Fruit fly (Drosophila melanogaster) whole organism, embryonic: Measurements from ENCODE around the gene CG15536.

Experiments
- CG11247 ChIP-seq: fragments of 200-800 bp; sonication (Bioruptor generic); IDR thresholded peaks from 2 replicates; pipeline ENCODE4 v1.3.6; 2022; ENCODE audit warnings: missing biosample characterization, missing genetic modification characterization
- CG13287 ChIP-seq: fragments of 200-800 bp; sonication (Bioruptor generic); IDR thresholded peaks from 2 replicates; pipeline ENCODE4 v1.3.6; 2022; ENCODE audit warnings: missing biosample characterization, missing genetic modification characterization; ENCODE audit not compliant: partially characterized antibody
- CG14014 ChIP-seq: fragments of 200-800 bp; sonication (Bioruptor generic); IDR thresholded peaks from 2 replicates; pipeline ENCODE4 v1.3.6; 2022; ENCODE audit warnings: missing biosample characterization, missing genetic modification characterization
- CG14860 ChIP-seq: fragments of 200-800 bp; sonication (Bioruptor generic); IDR thresholded peaks from 3 replicates; pipeline ENCODE4 v1.3.6; 2022; ENCODE audit warnings: missing biosample characterization, missing genetic modification characterization; ENCODE audit not compliant: partially characterized antibody
- CG17829 ChIP-seq: fragments of 200-800 bp; optimal IDR thresholded peaks from 2 replicates; lab custom pipeline; 2019; ENCODE audit warnings: missing biosample characterization, mild to moderate bottlenecking, missing genetic modification characterization, moderate library complexity
- CG30403 ChIP-seq: fragments of 200-800 bp; sonication (Bioruptor generic); optimal IDR thresholded peaks from 3 replicates; lab custom pipeline; 2016; ENCODE audit warnings: missing biosample characterization, missing genetic modification characterization
- CG42726 ChIP-seq: fragments of 200-800 bp; sonication (Bioruptor generic); IDR thresholded peaks from 2 replicates; pipeline ENCODE4 v1.3.6; 2022; ENCODE audit warnings: missing biosample characterization, missing genetic modification characterization; ENCODE audit not compliant: partially characterized antibody
- CG4617 ChIP-seq: fragments of 200-800 bp; sonication (Bioruptor generic); optimal IDR thresholded peaks from 3 replicates; lab custom pipeline; 2016; ENCODE audit warnings: missing biosample characterization, missing genetic modification characterization, borderline replicate concordance
- CG6791 ChIP-seq: fragments of 200-800 bp; sonication (Bioruptor generic); IDR thresholded peaks from 3 replicates; pipeline ENCODE4 v1.3.6; 2022; ENCODE audit warnings: missing biosample characterization, missing genetic modification characterization; ENCODE audit not compliant: partially characterized antibody
- CG7928 ChIP-seq: fragments of 200-800 bp; sonication (Bioruptor generic); optimal IDR thresholded peaks from 2 replicates; lab custom pipeline; 2017; ENCODE audit warnings: missing biosample characterization, mild to moderate bottlenecking, missing genetic modification characterization
- CG7963 ChIP-seq: fragments of 200-800 bp; sonication (Bioruptor generic); IDR thresholded peaks from 3 replicates; pipeline ENCODE4 v1.3.6; 2022; ENCODE audit warnings: missing biosample characterization, missing genetic modification characterization; ENCODE audit not compliant: partially characterized antibody
- CG8281 ChIP-seq: fragments of 200-800 bp; sonication (Bioruptor generic); optimal IDR thresholded peaks from 2 replicates; lab custom pipeline; 2018; ENCODE audit warnings: missing biosample characterization, mild to moderate bottlenecking, missing genetic modification characterization, moderate library complexity
- CG8290 ChIP-seq, 3 experiments: fragments of 200-800 bp; sonication (Bioruptor generic); optimal IDR thresholded peaks; 2 replicates each; lab custom pipeline; 2016 to 2019; ENCODE audit warnings: missing biosample characterization in 3 of 3, missing genetic modification characterization in 3 of 3, mild to moderate bottlenecking in 2 of 3, moderate library complexity in 1 of 3
- D ChIP-seq, 2 experiments: fragments of 200-800 bp in 1 of 2; fragments of >200 bp in 1 of 2; sonication (Bioruptor generic) in 1 of 2; optimal IDR thresholded peaks; 2 replicates in 1 of 2; 3 replicates in 1 of 2; lab custom pipeline; 2017; ENCODE audit warnings: mild to moderate bottlenecking in 1 of 2, missing biosample characterization in 1 of 2, missing genetic modification characterization in 1 of 2, missing genetic modification reagents in 1 of 2
- Deaf1 ChIP-seq: fragments of 200-800 bp; optimal IDR thresholded peaks from 3 replicates; lab custom pipeline; 2019; ENCODE audit warnings: missing biosample characterization, mild to moderate bottlenecking, missing genetic modification characterization, moderate library complexity
- Doc3 ChIP-seq: fragments of 200-800 bp; sonication (Bioruptor generic); IDR thresholded peaks from 3 replicates; pipeline ENCODE4 v1.3.6; 2022; ENCODE audit warnings: missing biosample characterization, missing genetic modification characterization; ENCODE audit not compliant: partially characterized antibody
- Dref ChIP-seq: fragments of 200-800 bp; sonication (Bioruptor generic); IDR thresholded peaks from 2 replicates; pipeline ENCODE4 v1.3.6; 2022; ENCODE audit warnings: missing biosample characterization, missing genetic modification characterization
- HLH4C ChIP-seq: fragments of 200-800 bp; sonication (Bioruptor generic); IDR thresholded peaks from 3 replicates; pipeline ENCODE4 v1.3.6; 2022; ENCODE audit warnings: missing biosample characterization, missing genetic modification characterization; ENCODE audit not compliant: partially characterized antibody
- HmgZ ChIP-seq: fragments of 200-800 bp; sonication (Bioruptor generic); optimal IDR thresholded peaks from 2 replicates; lab custom pipeline; 2018; ENCODE audit warnings: missing biosample characterization, mild to moderate bottlenecking, missing genetic modification characterization
- Hmr ChIP-seq: fragments of 200-800 bp; sonication (Bioruptor generic); optimal IDR thresholded peaks from 3 replicates; lab custom pipeline; 2017; ENCODE audit warnings: mild to moderate bottlenecking, missing biosample characterization, missing genetic modification reagents, missing genetic modification characterization
- Hsf ChIP-seq: fragments of 200-800 bp; sonication (Bioruptor generic); optimal IDR thresholded peaks from 3 replicates; lab custom pipeline; 2016; ENCODE audit warnings: missing biosample characterization, missing genetic modification characterization
- Kr ChIP-seq: fragments of 200-800 bp; sonication (Bioruptor generic); optimal IDR thresholded peaks from 2 replicates; lab custom pipeline; 2017; ENCODE audit warnings: missing biosample characterization, mild to moderate bottlenecking, missing genetic modification characterization
- MBD-R2 ChIP-seq: fragments of 200-800 bp; sonication (Bioruptor generic); IDR thresholded peaks from 2 replicates; pipeline ENCODE4 v1.3.6; 2022; ENCODE audit warnings: missing biosample characterization, missing genetic modification characterization
- Opbp ChIP-seq: fragments of 200-800 bp; sonication (Bioruptor generic); IDR thresholded peaks from 3 replicates; pipeline ENCODE4 v1.3.6; 2022; ENCODE audit warnings: missing biosample characterization, missing genetic modification characterization; ENCODE audit not compliant: partially characterized antibody
- PHDP ChIP-seq: fragments of 200-800 bp; sonication (Bioruptor generic); optimal IDR thresholded peaks from 3 replicates; lab custom pipeline; 2018; ENCODE audit warnings: missing biosample characterization, mild to moderate bottlenecking, missing genetic modification characterization, moderate library complexity
- Pdp1 ChIP-seq, 2 experiments: fragments of 200-800 bp; sonication (Bioruptor generic); optimal IDR thresholded peaks; 3 replicates each; lab custom pipeline; 2016; ENCODE audit warnings: missing biosample characterization in 2 of 2, missing genetic modification characterization in 2 of 2, mild to moderate bottlenecking in 1 of 2, moderate library complexity in 1 of 2
- Tbp ChIP-seq: fragments of >200 bp; optimal IDR thresholded peaks from 2 replicates; lab custom pipeline; 2018; ENCODE audit warnings: missing biosample characterization, missing genetic modification characterization
- br ChIP-seq: fragments of >200 bp; optimal IDR thresholded peaks from 2 replicates; lab custom pipeline; 2017
- btn ChIP-seq: fragments of 200-800 bp; sonication (Bioruptor generic); optimal IDR thresholded peaks from 2 replicates; lab custom pipeline; 2016; ENCODE audit warnings: missing biosample characterization, missing genetic modification characterization
- crp ChIP-seq, 2 experiments: fragments of 200-800 bp; sonication (Bioruptor generic); optimal IDR thresholded peaks; 2 replicates in 1 of 2; 3 replicates in 1 of 2; lab custom pipeline; 2017; ENCODE audit warnings: missing biosample characterization in 2 of 2, missing genetic modification characterization in 2 of 2, mild to moderate bottlenecking in 1 of 2, moderate library complexity in 1 of 2
- dmrt99B ChIP-seq: fragments of 200-800 bp; sonication (Bioruptor generic); optimal IDR thresholded peaks from 2 replicates; lab custom pipeline; 2018; ENCODE audit warnings: missing biosample characterization, mild to moderate bottlenecking, missing genetic modification characterization, moderate library complexity
- eve ChIP-seq, 2 experiments: fragments of >200 bp; optimal IDR thresholded peaks; 2 replicates each; lab custom pipeline; 2017; ENCODE audit warnings: missing biosample characterization in 2 of 2, missing genetic modification characterization in 2 of 2
- gfzf ChIP-seq: fragments of 200-800 bp; sonication (Bioruptor generic); optimal IDR thresholded peaks from 2 replicates; lab custom pipeline; 2016; ENCODE audit warnings: missing biosample characterization, mild to moderate bottlenecking, missing genetic modification characterization, moderate library complexity
- klu ChIP-seq: fragments of 200-800 bp; sonication (Bioruptor generic); IDR thresholded peaks from 2 replicates; pipeline ENCODE4 v1.3.6; 2022; ENCODE audit warnings: missing biosample characterization, missing genetic modification characterization
- knrl ChIP-seq: fragments of 200-800 bp; sonication (Bioruptor generic); IDR thresholded peaks from 3 replicates; pipeline ENCODE4 v1.3.6; 2022; ENCODE audit warnings: missing biosample characterization, missing genetic modification characterization; ENCODE audit not compliant: partially characterized antibody
- mld ChIP-seq: fragments of 200-800 bp; sonication (Bioruptor generic); IDR thresholded peaks from 3 replicates; pipeline ENCODE4 v1.3.6; 2022; ENCODE audit warnings: missing biosample characterization, missing genetic modification characterization; ENCODE audit not compliant: partially characterized antibody
- pum ChIP-seq: fragments of 200-800 bp; sonication (Bioruptor generic); optimal IDR thresholded peaks from 2 replicates; lab custom pipeline; 2016; ENCODE audit warnings: missing biosample characterization, missing genetic modification characterization
- run ChIP-seq: fragments of 200-800 bp; sonication (Bioruptor generic); optimal IDR thresholded peaks from 3 replicates; lab custom pipeline; 2018; ENCODE audit warnings: missing biosample characterization, mild to moderate bottlenecking, missing genetic modification characterization
- sens ChIP-seq: fragments of 200-800 bp; sonication (Bioruptor generic); peaks from one replicate; lab custom pipeline; 2016; ENCODE audit warnings: missing biosample characterization, missing genetic modification characterization
- sens-2 ChIP-seq: fragments of 200-800 bp; sonication (Bioruptor generic); IDR thresholded peaks from 2 replicates; pipeline ENCODE4 v1.3.6; 2022; ENCODE audit warnings: missing biosample characterization, missing genetic modification characterization
- stc ChIP-seq: fragments of 200-800 bp; sonication (Bioruptor generic); IDR thresholded peaks from 2 replicates; pipeline ENCODE4 v1.3.6; 2022; ENCODE audit warnings: missing biosample characterization, missing genetic modification characterization
- tna ChIP-seq: fragments of 200-800 bp; sonication (Bioruptor generic); IDR thresholded peaks from 2 replicates; pipeline ENCODE4 v1.3.6; 2022; ENCODE audit warnings: missing biosample characterization, missing genetic modification characterization; ENCODE audit not compliant: partially characterized antibody
- unc-4 ChIP-seq: fragments of 200-800 bp; sonication (Bioruptor generic); IDR thresholded peaks from 2 replicates; pipeline ENCODE4 v1.3.6; 2022; ENCODE audit warnings: missing biosample characterization, missing genetic modification characterization; ENCODE audit not compliant: partially characterized antibody
- unpg ChIP-seq: fragments of 200-800 bp; sonication (Bioruptor generic); optimal IDR thresholded peaks from 3 replicates; lab custom pipeline; 2018; ENCODE audit warnings: missing biosample characterization, mild to moderate bottlenecking, missing genetic modification characterization, moderate library complexity
- zen ChIP-seq: fragments of 200-800 bp; sonication (Bioruptor generic); optimal IDR thresholded peaks from 3 replicates; lab custom pipeline; 2018; ENCODE audit warnings: missing biosample characterization, mild to moderate bottlenecking, missing genetic modification characterization, moderate library complexity
- zen2 ChIP-seq: fragments of 200-800 bp; sonication (Bioruptor generic); IDR thresholded peaks from 3 replicates; pipeline ENCODE4 v1.3.6; 2022; ENCODE audit warnings: missing biosample characterization, missing genetic modification characterization; ENCODE audit not compliant: partially characterized antibody

CG15536 gene

dm6 chr3R:30459066-30459935 is 34.3 kb upstream of the CG15536 start, which contains the start of the genes CG2224 and CDase (continued):
- TF ChIP-seq stc (no peak), sens (peak; percentile 55), CG8290 (GFP tag; optimal IDR thresholded peaks at IDR 0.05; lab: Kevin White, UChicago) (no peak), CG8290 (tag; optimal IDR thresholded peaks at IDR 0.05; lab: Kevin White, UChicago) (peak in 1 of 2 experiments; percentile 48), tna (GFP tag; lab: Robert Waterston, UW) (peak; percentile 91), zen2 (GFP tag; lab: Robert Waterston, UW) (peak; percentile 97), Hmr (GFP tag; lab: Kevin White, UChicago) (no peak), eve (GFP tag; optimal IDR thresholded peaks at IDR 0.05; lab: Kevin White, UChicago) (no peak), Opbp (GFP tag; lab: Robert Waterston, UW) (peak; percentile 90; the same call in 2 of the 3 replicates), br (lab: Kevin White, UChicago) (no peak), CG13287 (GFP tag; lab: Robert Waterston, UW) (peak; percentile 97), D (optimal IDR thresholded peaks at IDR 0.05; lab: Kevin White, UChicago) (peak; percentile 48), D (GFP tag; optimal IDR thresholded peaks at IDR 0.05; lab: Kevin White, UChicago) (no peak), Tbp (GFP tag; lab: Kevin White, UChicago) (no peak), gfzf (GFP tag; lab: Kevin White, UChicago) (peak; percentile 54), knrl (GFP tag; lab: Robert Waterston, UW) (peak; percentile 77), zen (tag; lab: Kevin White, UChicago) (no peak), CG17829 (tag; lab: Kevin White, UChicago) (no peak), PHDP (peak; percentile 8), Hsf (no peak), CG7963 (GFP tag; lab: Robert Waterston, UW) (peak; percentile 87), CG8281 (tag; lab: Kevin White, UChicago) (no peak), CG42726 (peak; percentile 59; the same call in 1 of the 2 replicates), btn (no peak), CG11247 (no peak), Dref (GFP tag; lab: Robert Waterston, UW) (peak; percentile 97), run (tag; lab: Kevin White, UChicago) (no peak), klu (GFP tag; lab: Robert Waterston, UW) (0 out of 2 replicates have a peak, but pooled peaks have one; percentile 14), CG7928 (no peak), Deaf1 (no peak), CG6791 (peak; percentile 92), Pdp1 (GFP tag; optimal IDR thresholded peaks at IDR 0.05; lab: Kevin White, UChicago) (peak in 1 of 2 experiments; percentile 48), sens-2 (GFP tag; lab: Robert Waterston, UW) (no peak), CG14014 (GFP tag; lab: Robert Waterston, UW) (no peak), dmrt99B (tag; lab: Kevin White, UChicago) (no peak), HmgZ (tag; lab: Kevin White, UChicago) (peak; percentile 34), unpg (GFP tag; lab: Kevin White, UChicago) (no peak), Kr (GFP tag; lab: Kevin White, UChicago) (no peak), pum (GFP tag; lab: Kevin White, UChicago) (no peak), mld (peak; percentile 79), unc-4 (GFP tag; lab: Robert Waterston, UW) (peak; percentile 96), CG4617 (peak; percentile 16), HLH4C (GFP tag; lab: Robert Waterston, UW) (peak; percentile 93), crp (GFP tag; optimal IDR thresholded peaks at IDR 0.05; lab: Kevin White, UChicago) (peak; percentile 89 to 99), MBD-R2 (GFP tag; lab: Robert Waterston, UW) (peak; percentile 89), CG14860 (peak; percentile 89), CG30403 (GFP tag; lab: Kevin White, UChicago) (no peak), Doc3 (GFP tag; lab: Robert Waterston, UW) (peak; percentile 88)
